Worm (Caenorhabditis elegans) whole organism, L1 larva: ENCODE data around the gene dgk-4.

Experiments used
- C04F5.9 ChIP-seq: sonication (generic microtip); optimal IDR thresholded peaks from 2 replicates; lab custom pipeline; 2016; ENCODE audit warnings: missing genetic modification characterization, missing compliant biosample characterization
- F16B12.6 ChIP-seq: fragments of 150-350 bp; optimal IDR thresholded peaks from 2 replicates; lab custom pipeline; 2014; ENCODE audit warnings: missing biosample characterization, missing genetic modification characterization
- Y116A8C.19 ChIP-seq: sonication (generic microtip); optimal IDR thresholded peaks from 2 replicates; lab custom pipeline; 2016; ENCODE audit warnings: missing compliant biosample characterization, missing genetic modification characterization, borderline replicate concordance
- aly-2 ChIP-seq: fragments of 150-350 bp; optimal IDR thresholded peaks from 2 replicates; lab custom pipeline; 2014; ENCODE audit warnings: missing biosample characterization, missing genetic modification characterization
- ama-1 ChIP-seq: fragments of 150-350 bp; optimal IDR thresholded peaks from 2 replicates; lab custom pipeline; 2014
- blmp-1 ChIP-seq: fragments of 150-350 bp; optimal IDR thresholded peaks from 2 replicates; lab custom pipeline; 2014; ENCODE audit warnings: missing biosample characterization, missing genetic modification characterization
- ceh-63 ChIP-seq: fragments of 200-800 bp; sonication (Bioruptor generic); optimal IDR thresholded peaks from 2 replicates; lab custom pipeline; 2018; ENCODE audit warnings: mild to moderate bottlenecking, missing genetic modification characterization, missing compliant biosample characterization
- ceh-8 ChIP-seq: fragments of 200-800 bp; sonication (Bioruptor generic); optimal IDR thresholded peaks from 2 replicates; lab custom pipeline; 2018; ENCODE audit warnings: mild to moderate bottlenecking, missing genetic modification characterization, moderate library complexity, missing compliant biosample characterization
- ceh-82 ChIP-seq, 3 experiments: fragments of 150-350 bp in 1 of 3; sonication (generic microtip) in 2 of 3; optimal IDR thresholded peaks; 2 replicates each; lab custom pipeline; 2014 to 2017; ENCODE audit warnings: missing biosample characterization in 3 of 3, missing genetic modification characterization in 3 of 3
- ceh-88 ChIP-seq: fragments of 200-800 bp; sonication (Bioruptor generic); IDR thresholded peaks from 2 replicates; pipeline ENCODE4 v1.3.6; 2022; ENCODE audit warnings: missing genetic modification characterization, missing compliant biosample characterization
- ceh-90 ChIP-seq: sonication (generic microtip); optimal IDR thresholded peaks from 2 replicates; lab custom pipeline; 2016; ENCODE audit warnings: missing genetic modification characterization, missing compliant biosample characterization
- dpl-1 ChIP-seq, 3 experiments: fragments of 150-350 bp in 2 of 3; sonication (generic microtip) in 1 of 3; optimal IDR thresholded peaks; 2 replicates each; lab custom pipeline; 2014 to 2017; ENCODE audit warnings: missing biosample characterization in 3 of 3, missing genetic modification characterization in 3 of 3, missing genetic modification reagents in 3 of 3
- dsc-1 ChIP-seq: sonication (generic microtip); optimal IDR thresholded peaks from 2 replicates; lab custom pipeline; 2016; ENCODE audit warnings: mild to moderate bottlenecking, missing genetic modification characterization, missing compliant biosample characterization
- ets-5 ChIP-seq: fragments of 200-800 bp; sonication (Bioruptor generic); IDR thresholded peaks from 2 replicates; pipeline ENCODE4 v1.3.6; 2022; ENCODE audit warnings: missing genetic modification characterization, missing compliant biosample characterization
- fkh-10 ChIP-seq: sonication (generic microtip); optimal IDR thresholded peaks from 2 replicates; lab custom pipeline; 2017; ENCODE audit warnings: missing biosample characterization, missing genetic modification reagents, missing genetic modification characterization
- fkh-4 ChIP-seq: sonication (generic microtip); optimal IDR thresholded peaks from 2 replicates; lab custom pipeline; 2016; ENCODE audit warnings: missing compliant biosample characterization, missing genetic modification characterization, borderline replicate concordance
- hlh-4 ChIP-seq: sonication (generic microtip); optimal IDR thresholded peaks from 2 replicates; lab custom pipeline; 2016; ENCODE audit warnings: mild to moderate bottlenecking, missing genetic modification characterization, missing compliant biosample characterization
- irx-1 ChIP-seq: sonication (generic microtip); optimal IDR thresholded peaks from 2 replicates; lab custom pipeline; 2016; ENCODE audit warnings: missing genetic modification characterization, missing compliant biosample characterization
- jun-1 ChIP-seq: fragments of 150-350 bp; optimal IDR thresholded peaks from 2 replicates; lab custom pipeline; 2014; ENCODE audit warnings: missing biosample characterization, missing genetic modification reagents, missing genetic modification characterization
- lin-14 ChIP-seq: fragments of 200-800 bp; sonication (Bioruptor generic); optimal IDR thresholded peaks from 2 replicates; lab custom pipeline; 2018; ENCODE audit warnings: mild to moderate bottlenecking, missing genetic modification characterization, moderate library complexity, missing compliant biosample characterization
- lin-15B ChIP-seq: fragments of 150-350 bp; sonication (generic microtip); optimal IDR thresholded peaks from 3 replicates; lab custom pipeline; 2014; ENCODE audit warnings: missing biosample characterization, missing genetic modification characterization
- lin-35 ChIP-seq, 2 experiments: fragments of 150-350 bp; optimal IDR thresholded peaks; 2 replicates each; lab custom pipeline; 2014; ENCODE audit warnings: missing biosample characterization in 2 of 2, missing genetic modification characterization in 2 of 2, missing genetic modification reagents in 2 of 2
- lin-39 ChIP-seq: fragments of 150-350 bp; optimal IDR thresholded peaks from 2 replicates; lab custom pipeline; 2014; ENCODE audit warnings: missing biosample characterization, missing genetic modification reagents, missing genetic modification characterization
- mab-9 ChIP-seq: fragments of 200-800 bp; sonication (Bioruptor generic); IDR thresholded peaks from 2 replicates; pipeline ENCODE4 v1.3.6; 2022; ENCODE audit warnings: missing genetic modification reagents, missing genetic modification characterization, missing compliant biosample characterization
- mdl-1 ChIP-seq, 2 experiments: fragments of 150-350 bp; optimal IDR thresholded peaks; 2 replicates each; lab custom pipeline; 2014 to 2017; ENCODE audit warnings: missing biosample characterization in 2 of 2, missing genetic modification characterization in 2 of 2, inconsistent platforms in 1 of 2
- mef-2 ChIP-seq: fragments of 150-350 bp; optimal IDR thresholded peaks from 2 replicates; lab custom pipeline; 2014; ENCODE audit warnings: missing biosample characterization, missing genetic modification characterization
- mep-1 ChIP-seq: fragments of 150-350 bp; optimal IDR thresholded peaks from 2 replicates; lab custom pipeline; 2014; ENCODE audit warnings: missing biosample characterization, missing genetic modification characterization
- nhr-11 ChIP-seq: fragments of 150-350 bp; optimal IDR thresholded peaks from 2 replicates; lab custom pipeline; 2014; ENCODE audit warnings: missing biosample characterization, missing genetic modification characterization
- nhr-12 ChIP-seq: sonication (generic microtip); optimal IDR thresholded peaks from 2 replicates; lab custom pipeline; 2017; ENCODE audit warnings: missing biosample characterization, missing genetic modification characterization
- nhr-20 ChIP-seq: sonication (generic microtip); optimal IDR thresholded peaks from 2 replicates; lab custom pipeline; 2016; ENCODE audit warnings: mild to moderate bottlenecking, missing genetic modification characterization, missing compliant biosample characterization
- nhr-237 ChIP-seq: fragments of 150-350 bp; optimal IDR thresholded peaks from 2 replicates; lab custom pipeline; 2014; ENCODE audit warnings: missing biosample characterization, missing genetic modification characterization
- nhr-47 ChIP-seq: sonication (generic microtip); optimal IDR thresholded peaks from 2 replicates; lab custom pipeline; 2016; ENCODE audit warnings: mild to moderate bottlenecking, missing genetic modification characterization, moderate library complexity, missing compliant biosample characterization
- nhr-76 ChIP-seq: sonication (generic microtip); optimal IDR thresholded peaks from 2 replicates; lab custom pipeline; 2017; ENCODE audit warnings: missing biosample characterization, missing genetic modification characterization
- nhr-77 ChIP-seq: fragments of 150-350 bp; optimal IDR thresholded peaks from 2 replicates; lab custom pipeline; 2014; ENCODE audit warnings: missing biosample characterization, missing genetic modification characterization
- nhr-84 ChIP-seq: sonication (generic microtip); optimal IDR thresholded peaks from 2 replicates; lab custom pipeline; 2017; ENCODE audit warnings: missing biosample characterization, missing genetic modification characterization
- nhr-85 ChIP-seq: sonication (generic microtip); peaks from one replicate; lab custom pipeline; 2016; ENCODE audit warnings: missing genetic modification characterization, inconsistent platforms, missing compliant biosample characterization
- nhr-90 ChIP-seq: sonication (generic microtip); optimal IDR thresholded peaks from 2 replicates; lab custom pipeline; 2016; ENCODE audit warnings: mild to moderate bottlenecking, missing genetic modification characterization, missing compliant biosample characterization; ENCODE audit not compliant: poor library complexity
- pag-3 ChIP-seq: sonication (generic microtip); optimal IDR thresholded peaks from 2 replicates; lab custom pipeline; 2017; ENCODE audit warnings: missing genetic modification characterization, mild to moderate bottlenecking, missing compliant biosample characterization, antibody characterized with exemption, borderline replicate concordance; ENCODE audit not compliant: insufficient read depth
- skn-1 ChIP-seq: fragments of 150-350 bp; optimal IDR thresholded peaks from 2 replicates; lab custom pipeline; 2014; ENCODE audit warnings: missing biosample characterization, missing genetic modification characterization
- snpc-4 ChIP-seq: fragments of 150-350 bp; optimal IDR thresholded peaks from 2 replicates; lab custom pipeline; 2014; ENCODE audit warnings: missing biosample characterization, missing genetic modification characterization
- sox-4 ChIP-seq: sonication (generic microtip); optimal IDR thresholded peaks from 2 replicates; lab custom pipeline; 2016; ENCODE audit warnings: missing genetic modification characterization, missing compliant biosample characterization
- sptf-1 ChIP-seq: fragments of 150-350 bp; optimal IDR thresholded peaks from 2 replicates; lab custom pipeline; 2014; ENCODE audit warnings: missing biosample characterization, missing genetic modification characterization
- swsn-7 ChIP-seq: sonication (generic microtip); optimal IDR thresholded peaks from 2 replicates; lab custom pipeline; 2016; ENCODE audit warnings: missing genetic modification characterization, missing compliant biosample characterization
- tbx-2 ChIP-seq: sonication (generic microtip); optimal IDR thresholded peaks from 2 replicates; lab custom pipeline; 2016; ENCODE audit warnings: missing genetic modification characterization, missing compliant biosample characterization
- unc-30 ChIP-seq: sonication (generic microtip); optimal IDR thresholded peaks from 2 replicates; lab custom pipeline; 2017; ENCODE audit warnings: missing biosample characterization, missing genetic modification characterization
- unc-62 ChIP-seq: fragments of 150-350 bp; optimal IDR thresholded peaks from 2 replicates; lab custom pipeline; 2014; ENCODE audit warnings: missing biosample characterization, missing genetic modification reagents, missing genetic modification characterization
- unc-98 ChIP-seq: fragments of 200-800 bp; sonication (Bioruptor generic); IDR thresholded peaks from 2 replicates; pipeline ENCODE4 v1.3.6; 2022; ENCODE audit warnings: missing genetic modification characterization, missing compliant biosample characterization
- vab-15 ChIP-seq: sonication (generic microtip); optimal IDR thresholded peaks from 2 replicates; lab custom pipeline; 2017; ENCODE audit warnings: missing genotype, mild to moderate bottlenecking, missing genetic modification characterization, missing compliant biosample characterization
- xbp-1 ChIP-seq: sonication (generic microtip); optimal IDR thresholded peaks from 2 replicates; lab custom pipeline; 2016; ENCODE audit warnings: missing genetic modification characterization, missing compliant biosample characterization
- zip-4 ChIP-seq: fragments of 200-800 bp; sonication (Bioruptor generic); optimal IDR thresholded peaks from 2 replicates; lab custom pipeline; 2018; ENCODE audit warnings: mild to moderate bottlenecking, missing genetic modification characterization, moderate library complexity, missing compliant biosample characterization
- ztf-11 ChIP-seq, 2 experiments: sonication (generic microtip); optimal IDR thresholded peaks; 2 replicates each; lab custom pipeline; 2016 to 2017; ENCODE audit warnings: missing genetic modification characterization in 2 of 2, missing biosample characterization in 1 of 2, missing compliant biosample characterization in 1 of 2
- ztf-4 ChIP-seq: fragments of 150-350 bp; optimal IDR thresholded peaks from 2 replicates; lab custom pipeline; 2014; ENCODE audit warnings: missing biosample characterization, missing genetic modification characterization

The dgk-4 gene

DNA sequence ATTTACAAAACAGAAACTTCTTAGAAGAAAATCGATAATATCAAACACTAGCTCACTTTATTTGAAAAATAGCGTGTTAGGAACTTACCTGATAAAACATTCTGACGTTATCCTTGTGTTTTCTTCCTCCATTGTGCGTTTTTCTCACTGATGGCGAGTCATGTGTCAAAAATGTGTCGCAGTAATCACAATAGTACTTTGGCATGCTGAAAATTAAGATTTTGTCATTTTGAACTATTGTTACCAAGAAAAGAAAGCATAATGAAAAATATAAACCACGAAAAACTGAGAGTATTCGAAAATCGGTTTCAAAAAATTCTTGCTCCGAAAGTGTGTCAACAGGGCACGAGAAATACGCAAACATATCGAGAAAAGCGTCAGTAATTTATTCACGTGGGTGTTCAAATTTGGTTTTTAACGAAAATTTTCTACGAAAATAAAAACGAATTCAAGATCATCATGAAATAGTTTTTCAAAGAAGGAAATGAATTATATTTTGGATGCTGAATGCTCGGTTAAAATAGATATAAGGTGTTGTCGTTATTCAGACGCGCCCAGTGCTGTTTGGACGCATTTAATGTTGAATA lies 56.6 kb downstream of the dgk-4 start, which contains the start of gene snrp-3 (continued):
- TF ChIP-seq sptf-1 (tag; lab: Kevin White, UChicago) = no peak
- TF ChIP-seq ceh-82 (tag; optimal IDR thresholded peaks at IDR 0.05; lab: Kevin White, UChicago) = peak; percentile 80 to 87 (median 81)
- peak; percentile 91 for TF ChIP-seq nhr-47 (tag; lab: Kevin White, UChicago)
- TF ChIP-seq fkh-10 (GFP tag; lab: Kevin White, UChicago) = peak; percentile 20
- TF ChIP-seq tbx-2 (tag; lab: Kevin White, UChicago) = peak; percentile 86
- no peak for TF ChIP-seq unc-62 (GFP tag; lab: Kevin White, UChicago)
- TF ChIP-seq ets-5 (GFP tag; lab: Robert Waterston, UW) = no peak
- TF ChIP-seq hlh-4 (tag; lab: Kevin White, UChicago) = no peak
- no peak for TF ChIP-seq ceh-88 (GFP tag; lab: Robert Waterston, UW)
- peak; percentile 80 for TF ChIP-seq skn-1 (tag; lab: Kevin White, UChicago)

DNA sequence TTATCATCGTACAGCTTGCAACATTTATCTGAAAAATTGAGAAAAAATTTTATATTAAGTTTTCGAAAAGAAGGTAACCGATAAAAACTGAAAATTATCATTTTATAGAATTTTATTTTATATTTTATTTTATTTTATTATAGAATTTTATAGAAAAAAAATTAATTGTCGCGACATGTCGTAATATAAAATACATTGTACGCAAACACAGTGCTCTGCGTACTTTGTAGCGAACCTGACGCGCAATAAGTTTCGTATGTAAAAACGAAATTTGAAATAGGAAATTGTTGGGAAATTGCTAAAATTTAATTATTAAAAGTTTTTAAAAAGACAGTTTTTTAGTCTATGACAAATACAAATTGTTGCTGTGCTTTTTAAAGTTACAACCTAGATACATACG lies 60.4 kb downstream of the dgk-4 start, which contains the start of the genes hst-1 and ints-6:
Gene hst-1, minus strand, starts transcription at position 28 of the 400 bp plus-strand sequence.
Gene ints-6, plus strand, starts transcription at position 260 of the 400 bp plus-strand sequence.
- TF ChIP-seq mep-1 (tag; lab: Kevin White, UChicago) (peak; percentile 51), mab-9 (GFP tag; lab: Robert Waterston, UW) (no peak), blmp-1 (tag; lab: Kevin White, UChicago) (peak; percentile 4), nhr-12 (tag; lab: Kevin White, UChicago) (no peak), nhr-90 (tag; lab: Kevin White, UChicago) (no peak), pag-3 (no peak), dsc-1 (no peak), swsn-7 (tag; lab: Kevin White, UChicago) (peak; percentile 9), dpl-1 (GFP tag; optimal IDR thresholded peaks at IDR 0.05; lab: Kevin White, UChicago) (peak in 2 of 3 experiments; percentile 27 to 56), aly-2 (no peak), ceh-90 (tag; lab: Kevin White, UChicago) (no peak), nhr-11 (tag; lab: Kevin White, UChicago) (no peak), F16B12.6 (tag; lab: Kevin White, UChicago) (peak; percentile 76), snpc-4 (no peak), xbp-1 (tag; lab: Kevin White, UChicago) (peak; percentile 28), fkh-4 (tag; lab: Kevin White, UChicago) (no peak), ztf-4 (tag; lab: Kevin White, UChicago) (no peak), zip-4 (no peak), mdl-1 (tag; optimal IDR thresholded peaks at IDR 0.05; lab: Kevin White, UChicago) (no peak), ama-1 (no peak), Y116A8C.19 (tag; lab: Kevin White, UChicago) (no peak), lin-39 (tag; lab: Kevin White, UChicago) (no peak), lin-15B (no peak), sox-4 (tag; lab: Kevin White, UChicago) (no peak), nhr-77 (tag; lab: Kevin White, UChicago) (no peak), nhr-85 (tag; lab: Kevin White, UChicago) (no peak), vab-15 (tag; lab: Kevin White, UChicago) (no peak), lin-35 (GFP tag; optimal IDR thresholded peaks at IDR 0.05; lab: Kevin White, UChicago) (peak in 1 of 2 experiments; percentile 29), C04F5.9 (tag; lab: Kevin White, UChicago) (no peak), ceh-63 (no peak), lin-14 (GFP tag; lab: Kevin White, UChicago) (no peak), nhr-76 (tag; lab: Kevin White, UChicago) (no peak), ceh-8 (GFP tag; lab: Kevin White, UChicago) (no peak), nhr-20 (tag; lab: Kevin White, UChicago) (peak; percentile 21), nhr-237 (no peak), mef-2 (no peak), unc-98 (GFP tag; lab: Robert Waterston, UW) (no peak), nhr-84 (no peak), jun-1 (tag; lab: Kevin White, UChicago) (no peak), unc-62 (GFP tag; lab: Kevin White, UChicago) (no peak), hlh-4 (tag; lab: Kevin White, UChicago) (no peak), ztf-11 (tag; optimal IDR thresholded peaks at IDR 0.05; lab: Kevin White, UChicago) (no peak), unc-30 (tag; lab: Kevin White, UChicago) (no peak), irx-1 (no peak)
